Worm (Caenorhabditis elegans) whole organism, L4 larva: ENCODE measurements around the gene clpp-1.

ENCODE experiments used
- ama-1 ChIP-seq: fragments of 150-350 bp; optimal IDR thresholded peaks from 2 replicates; lab custom pipeline; 2014; ENCODE audit warnings: inconsistent platforms, mixed read lengths
- fkh-10 ChIP-seq: fragments of 150-350 bp; optimal IDR thresholded peaks from 2 replicates; lab custom pipeline; 2014; ENCODE audit warnings: missing biosample characterization, missing genetic modification reagents, missing genetic modification characterization
- hmg-1.1 ChIP-seq: fragments of 200-800 bp; sonication (Bioruptor generic); IDR thresholded peaks from 2 replicates; pipeline ENCODE4 v1.3.6; 2022; ENCODE audit warnings: missing genetic modification reagents, missing genetic modification characterization, missing compliant biosample characterization
- jun-1 ChIP-seq: fragments of 150-350 bp; optimal IDR thresholded peaks from 2 replicates; lab custom pipeline; 2014; ENCODE audit warnings: missing biosample characterization, missing genetic modification reagents, missing genetic modification characterization
- lin-39 ChIP-seq: fragments of 150-350 bp; optimal IDR thresholded peaks from 2 replicates; lab custom pipeline; 2014; ENCODE audit warnings: missing biosample characterization, missing genetic modification reagents, missing genetic modification characterization
- lir-3 ChIP-seq: sonication (generic microtip); optimal IDR thresholded peaks from 2 replicates; lab custom pipeline; 2016; ENCODE audit warnings: mild to moderate bottlenecking, missing genetic modification characterization, missing compliant biosample characterization
- unc-62 ChIP-seq, 3 experiments: fragments of 150-350 bp in 1 of 3; sonication (generic microtip); optimal IDR thresholded peaks in 2 of 3; peaks in 1 of 3; 1 replicate in 1 of 3; 2 replicates in 2 of 3; lab custom pipeline; 2014 to 2017; ENCODE audit warnings: missing biosample characterization in 3 of 3, missing genetic modification characterization in 3 of 3, missing genetic modification reagents in 3 of 3, missing genotype in 1 of 3
- zag-1 ChIP-seq: fragments of 150-350 bp; optimal IDR thresholded peaks from 2 replicates; lab custom pipeline; 2014; ENCODE audit warnings: missing biosample characterization, missing genetic modification characterization
- ztf-11 ChIP-seq: fragments of 150-350 bp; optimal IDR thresholded peaks from 2 replicates; lab custom pipeline; 2014; ENCODE audit warnings: missing biosample characterization, missing genetic modification characterization

DNA sequence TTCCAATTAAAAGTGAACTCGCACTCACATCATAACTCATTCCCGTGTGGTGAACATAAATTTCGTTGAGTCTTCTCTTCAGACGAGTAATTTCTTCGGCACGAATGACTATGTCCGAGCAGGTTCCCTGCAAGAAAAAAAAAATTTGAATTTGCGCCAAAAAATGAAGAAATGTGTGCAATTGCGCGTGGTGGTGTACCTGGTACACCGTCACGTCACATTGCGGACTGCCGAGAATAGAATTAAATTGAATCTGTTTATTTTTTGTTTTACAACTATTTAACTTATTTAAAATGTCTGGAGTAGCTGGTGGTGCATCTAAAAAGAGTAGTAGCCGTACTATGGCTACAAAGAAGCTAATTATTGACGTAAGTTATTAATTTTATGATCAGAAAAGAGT is 1.7 kb downstream of the clpp-1 start, which contains the start of gene mdt-22:
- TF ChIP-seq jun-1 (tag; lab: Kevin White, UChicago) = peak; percentile 1
- no peak for TF ChIP-seq unc-62 (GFP tag; optimal IDR thresholded peaks at IDR 0.05 in 1 of 2; lab: Kevin White, UChicago)
- no peak for TF ChIP-seq unc-62 (tag; optimal IDR thresholded peaks at IDR 0.05; lab: Kevin White, UChicago)
- TF ChIP-seq ama-1 (lab: Kevin White, UChicago) = no peak
- TF ChIP-seq zag-1 (tag; lab: Kevin White, UChicago) = no peak
- TF ChIP-seq lin-39 = no peak
- TF ChIP-seq ztf-11 = no peak
- TF ChIP-seq hmg-1.1 (GFP tag; lab: Robert Waterston, UW) = peak; percentile 79
- no peak for TF ChIP-seq lir-3 (tag; lab: Kevin White, UChicago)
- peak; percentile 4 for TF ChIP-seq fkh-10
